Fruit fly (Drosophila melanogaster): Measurements from ENCODE around the gene ed.

- TF ChIP-seq CTCF (optimal IDR thresholded peaks at IDR 0.05) (no peak), CG8478 (optimal IDR thresholded peaks at IDR 0.05) (no peak)
These were observed 11.0 kb upstream of the ed start for dm6 chr2L:4020188-4020587.
